Fruit fly (Drosophila melanogaster): ENCODE measurements around the gene Alp11.

The Alp11 gene

dm6 chrX:15591721-15592491, 4.4 kb downstream of the Alp11 start (continued):
- TF ChIP-seq CG15269 (tag; optimal IDR thresholded peaks at IDR 0.05) (peak; percentile 54), CkIIα-i1 (GFP tag; IDR thresholded peaks at IDR 0.05) (no peak), en (GFP tag; optimal IDR thresholded peaks at IDR 0.05) (no peak), zfh1 (GFP tag; IDR thresholded peaks at IDR 0.05) (0 out of 3 replicates have a peak, but pooled peaks have one; percentile 38), CG31365 (tag; optimal IDR thresholded peaks at IDR 0.05) (no peak), Dref (GFP tag; IDR thresholded peaks at IDR 0.05) (no peak), YL-1 (GFP tag; optimal IDR thresholded peaks at IDR 0.05) (no peak), pzg (GFP tag; optimal IDR thresholded peaks at IDR 0.05) (no peak), CG2116 (GFP tag; optimal IDR thresholded peaks at IDR 0.05) (no peak), pita (GFP tag; optimal IDR thresholded peaks at IDR 0.05) (no peak), bab2 (GFP tag; optimal IDR thresholded peaks at IDR 0.05) (peak; percentile 4), CG11723 (GFP tag; optimal IDR thresholded peaks at IDR 0.05) (no peak), NFAT (GFP tag; IDR thresholded peaks at IDR 0.05) (no peak), az2 (GFP tag; optimal IDR thresholded peaks at IDR 0.05) (peak; percentile 51), CG33213 (GFP tag; optimal IDR thresholded peaks at IDR 0.05) (peak; percentile 50), kay (GFP tag; optimal IDR thresholded peaks at IDR 0.05) (peak; percentile 13), pho (GFP tag; optimal IDR thresholded peaks at IDR 0.05) (peak; percentile 40), Doc3 (GFP tag; IDR thresholded peaks at IDR 0.05; ENCODE audit: partially characterized antibody) (no peak), ranshi (GFP tag; IDR thresholded peaks at IDR 0.05) (no peak), Drgx (GFP tag; IDR thresholded peaks at IDR 0.05) (peak; percentile 35; the same call in 1 of the 2 replicates), CG31388 (GFP tag; optimal IDR thresholded peaks at IDR 0.05) (no peak), CG1603 (tag; optimal IDR thresholded peaks at IDR 0.05) (peak; percentile 33), CG11504 (tag; optimal IDR thresholded peaks at IDR 0.05) (peak; percentile 58), hbn (GFP tag; IDR thresholded peaks at IDR 0.05; ENCODE audit: partially characterized antibody) (no peak), MBD-R2 (GFP tag; IDR thresholded peaks at IDR 0.05) (no peak), sens-2 (GFP tag; IDR thresholded peaks at IDR 0.05) (no peak), CrebB (tag; optimal IDR thresholded peaks at IDR 0.05) (no peak), CG4360 (GFP tag; IDR thresholded peaks at IDR 0.05) (no peak), CG10654 (GFP tag; optimal IDR thresholded peaks at IDR 0.05) (peak; percentile 28), mld (GFP tag; IDR thresholded peaks at IDR 0.05; ENCODE audit: partially characterized antibody) (no peak), lmd (GFP tag; IDR thresholded peaks at IDR 0.05) (0 out of 2 replicates have a peak, but pooled peaks have one; percentile 39), B-H1 (GFP tag; IDR thresholded peaks at IDR 0.05) (no peak), CoRest (tag; optimal IDR thresholded peaks at IDR 0.05) (peak; percentile 41), Dip3 (GFP tag; optimal IDR thresholded peaks at IDR 0.05) (peak; percentile 4), ftz-f1 (GFP tag; optimal IDR thresholded peaks at IDR 0.05) (no peak), CG14860 (GFP tag; IDR thresholded peaks at IDR 0.05; ENCODE audit: partially characterized antibody) (no peak), CG4424 (GFP tag; optimal IDR thresholded peaks at IDR 0.05) (peak; percentile 2), CG10979 (tag; optimal IDR thresholded peaks at IDR 0.05) (peak; percentile 44), CG43689 (GFP tag; IDR thresholded peaks at IDR 0.05) (no peak; the same call in 1 of the 2 replicates), CG13624 (GFP tag; optimal IDR thresholded peaks at IDR 0.05) (no peak), bcd (GFP tag; optimal IDR thresholded peaks at IDR 0.05) (peak; percentile 52), dpn (GFP tag; optimal IDR thresholded peaks at IDR 0.05) (peak in 1 of 2 experiments; percentile 43), CG11695 (GFP tag; IDR thresholded peaks at IDR 0.05) (no peak), Bdp1 (GFP tag; optimal IDR thresholded peaks at IDR 0.05) (no peak), bbx (GFP tag; IDR thresholded peaks at IDR 0.05; ENCODE audit: partially characterized antibody) (no peak), Ets65A (GFP tag) (no peak), grn (GFP tag; optimal IDR thresholded peaks at IDR 0.05) (no peak), ind (GFP tag; optimal IDR thresholded peaks at IDR 0.05) (peak; percentile 33), sisA (GFP tag; IDR thresholded peaks at IDR 0.05) (0 out of 2 replicates have a peak, but pooled peaks have one; percentile 24), CG9609 (GFP tag; optimal IDR thresholded peaks at IDR 0.05) (no peak)

All from whole organism, embryonic.